Fruit fly (Drosophila melanogaster) whole organism, pupa: ENCODE results near the gene jumu.
A peak's percentile ranks its signal among the peaks of the same experiment; 100 is the strongest.

ENCODE experiments used
- CG10348 ChIP-seq: fragments of 200-800 bp; sonication (Bioruptor generic); IDR thresholded peaks from 2 replicates; pipeline ENCODE4 v1.3.6; 2022; ENCODE audit warnings: missing biosample characterization, missing genetic modification characterization
- CG12605 ChIP-seq: fragments of 200-800 bp; sonication (Bioruptor generic); IDR thresholded peaks from 2 replicates; pipeline ENCODE4 v1.3.6; 2022; ENCODE audit warnings: missing biosample characterization, missing genetic modification characterization
- CG13204 ChIP-seq: fragments of 200-800 bp; sonication (Bioruptor generic); optimal IDR thresholded peaks from 2 replicates; lab custom pipeline; 2018; ENCODE audit warnings: missing biosample characterization, mild to moderate bottlenecking, missing genetic modification characterization, moderate library complexity
- CG15710 ChIP-seq: fragments of 200-800 bp; sonication (Bioruptor generic); optimal IDR thresholded peaks from 2 replicates; lab custom pipeline; 2018; ENCODE audit warnings: missing biosample characterization, mild to moderate bottlenecking, missing genetic modification characterization, moderate library complexity
- CG17806 ChIP-seq: fragments of 200-800 bp; sonication (Bioruptor generic); optimal IDR thresholded peaks from 2 replicates; lab custom pipeline; 2018; ENCODE audit warnings: missing biosample characterization, mild to moderate bottlenecking, missing genetic modification characterization, moderate library complexity
- CG32121 ChIP-seq: fragments of 200-800 bp; sonication (Bioruptor generic); IDR thresholded peaks from 2 replicates; pipeline ENCODE4 v1.3.6; 2022; ENCODE audit warnings: missing biosample characterization, missing genetic modification characterization
- CG34367 ChIP-seq: fragments of 200-800 bp; sonication (Bioruptor generic); optimal IDR thresholded peaks from 2 replicates; lab custom pipeline; 2018; ENCODE audit warnings: missing biosample characterization, mild to moderate bottlenecking, missing genetic modification characterization
- CG4496 ChIP-seq: fragments of 200-800 bp; sonication (Bioruptor generic); IDR thresholded peaks from 3 replicates; pipeline ENCODE4 v1.3.6; 2022; ENCODE audit warnings: missing biosample characterization, missing genetic modification characterization
- CG8301 ChIP-seq: fragments of 200-800 bp; sonication (Bioruptor generic); optimal IDR thresholded peaks from 2 replicates; lab custom pipeline; 2018; ENCODE audit warnings: missing biosample characterization, mild to moderate bottlenecking, missing genetic modification characterization
- EcR ChIP-seq: fragments of 200-800 bp; sonication (Bioruptor generic); optimal IDR thresholded peaks from 3 replicates; lab custom pipeline; 2019; ENCODE audit warnings: missing biosample characterization, missing genetic modification characterization, mild to moderate bottlenecking, moderate library complexity, missing genetic modification reagents
- Pif1A ChIP-seq: fragments of 200-800 bp; sonication (Bioruptor generic); optimal IDR thresholded peaks from 3 replicates; lab custom pipeline; 2016; ENCODE audit warnings: missing biosample characterization, missing genetic modification characterization
- Pif1B ChIP-seq: fragments of 200-800 bp; sonication (Bioruptor generic); optimal IDR thresholded peaks from 3 replicates; lab custom pipeline; 2016; ENCODE audit warnings: missing biosample characterization, missing genetic modification characterization
- Snoo ChIP-seq: fragments of 200-800 bp; sonication (Bioruptor generic); optimal IDR thresholded peaks from 3 replicates; lab custom pipeline; 2017; ENCODE audit warnings: missing biosample characterization, mild to moderate bottlenecking, missing genetic modification characterization, inconsistent platforms
- fd96Ca ChIP-seq: fragments of 200-800 bp; sonication (Bioruptor generic); IDR thresholded peaks from 3 replicates; pipeline ENCODE4 v1.3.6; 2022; ENCODE audit warnings: missing biosample characterization, missing genetic modification characterization

- TF ChIP-seq fd96Ca (GFP tag; lab: Robert Waterston, UW), result no peak
- no peak for TF ChIP-seq EcR (GFP tag; lab: Kevin White, UChicago)
- no peak for TF ChIP-seq Snoo (tag; lab: Kevin White, UChicago)
- no peak for TF ChIP-seq CG17806 (tag; lab: Kevin White, UChicago)
- TF ChIP-seq Pif1A, result no peak
- no peak for TF ChIP-seq CG12605
- no peak for TF ChIP-seq CG8301 (tag; lab: Kevin White, UChicago)
- TF ChIP-seq CG34367, result no peak
- TF ChIP-seq CG10348 (GFP tag; lab: Robert Waterston, UW), result no peak
- no peak for TF ChIP-seq CG4496
- no peak for TF ChIP-seq CG15710 (tag; lab: Kevin White, UChicago)
- TF ChIP-seq Pif1B (GFP tag; lab: Kevin White, UChicago), result no peak
- no peak for TF ChIP-seq CG13204 (GFP tag; lab: Kevin White, UChicago)
- TF ChIP-seq CG32121, result peak; percentile 60; the same call in 1 of the 2 replicates
Observed at dm6 chr3R:10394368-10394770, 44.4 kb downstream of the jumu start.
